Worm (Caenorhabditis elegans) whole organism, young adult: Measurements from ENCODE around the gene T28D6.6.

Experiments
- B0261.1 ChIP-seq: sonication (generic microtip); optimal IDR thresholded peaks from 2 replicates; lab custom pipeline; 2016; ENCODE audit warnings: mild to moderate bottlenecking, missing genetic modification characterization, moderate library complexity, missing compliant biosample characterization
- F10E7.11 ChIP-seq: sonication (generic microtip); optimal IDR thresholded peaks from 2 replicates; lab custom pipeline; 2017; ENCODE audit warnings: mild to moderate bottlenecking, missing genetic modification characterization, moderate library complexity, missing compliant biosample characterization
- F23B12.7 ChIP-seq: sonication (generic microtip); optimal IDR thresholded peaks from 2 replicates; lab custom pipeline; 2017; ENCODE audit warnings: missing genetic modification characterization, mild to moderate bottlenecking, missing compliant biosample characterization, antibody characterized with exemption, moderate library complexity; ENCODE audit not compliant: insufficient read depth
- F33H1.4 ChIP-seq: fragments of 200-800 bp; sonication (Bioruptor generic); IDR thresholded peaks from 2 replicates; pipeline ENCODE4 v1.3.6; 2022; ENCODE audit warnings: missing genetic modification reagents, missing genetic modification characterization, missing compliant biosample characterization
- F49E8.2 ChIP-seq: sonication (generic microtip); optimal IDR thresholded peaks from 3 replicates; lab custom pipeline; 2017; ENCODE audit warnings: missing genetic modification characterization, mild to moderate bottlenecking, missing compliant biosample characterization, antibody characterized with exemption, moderate library complexity; ENCODE audit not compliant: insufficient read depth
- F55B11.4 ChIP-seq: sonication (generic microtip); optimal IDR thresholded peaks from 2 replicates; lab custom pipeline; 2016; ENCODE audit warnings: missing compliant biosample characterization, missing genetic modification characterization, borderline replicate concordance; ENCODE audit not compliant: insufficient read depth
- F57A8.1 ChIP-seq: fragments of 200-800 bp; sonication (Bioruptor generic); optimal IDR thresholded peaks from 2 replicates; lab custom pipeline; 2018; ENCODE audit warnings: mild to moderate bottlenecking, missing genetic modification characterization, moderate library complexity, missing compliant biosample characterization
- F57C9.4 ChIP-seq: sonication (generic microtip); optimal IDR thresholded peaks from 2 replicates; lab custom pipeline; 2017; ENCODE audit warnings: mild to moderate bottlenecking, missing genetic modification characterization, missing compliant biosample characterization
- T26A5.8 ChIP-seq: sonication (generic microtip); optimal IDR thresholded peaks from 2 replicates; lab custom pipeline; 2016; ENCODE audit warnings: missing genetic modification characterization, missing compliant biosample characterization
- Y56A3A.18 ChIP-seq: fragments of 200-800 bp; sonication (Bioruptor generic); IDR thresholded peaks from 2 replicates; pipeline ENCODE4 v1.3.6; 2022; ENCODE audit warnings: missing genetic modification reagents, missing genetic modification characterization, missing compliant biosample characterization
- Y67H2A.10 ChIP-seq: fragments of 200-800 bp; sonication (Bioruptor generic); conservative IDR thresholded peaks from 2 replicates; pipeline ENCODE4 v1.3.6; 2022; ENCODE audit warnings: missing genetic modification reagents, missing genetic modification characterization, missing compliant biosample characterization
- Y79H2A.3 ChIP-seq: fragments of 200-800 bp; sonication (Bioruptor generic); conservative IDR thresholded peaks from 2 replicates; pipeline ENCODE4 v1.3.6; 2022; ENCODE audit warnings: missing genetic modification reagents, missing genetic modification characterization, missing compliant biosample characterization
- ZK185.1 ChIP-seq: sonication (generic microtip); optimal IDR thresholded peaks from 2 replicates; lab custom pipeline; 2016; ENCODE audit warnings: mild to moderate bottlenecking, missing genetic modification characterization, missing compliant biosample characterization; ENCODE audit not compliant: poor library complexity, severe bottlenecking
- athp-1 ChIP-seq: sonication (generic microtip); optimal IDR thresholded peaks from 2 replicates; lab custom pipeline; 2017; ENCODE audit warnings: mild to moderate bottlenecking, missing genetic modification characterization, missing compliant biosample characterization
- attf-3 ChIP-seq: fragments of 200-800 bp; sonication (Bioruptor generic); conservative IDR thresholded peaks from 2 replicates; pipeline ENCODE4 v1.3.6; 2022; ENCODE audit warnings: missing genetic modification reagents, missing genetic modification characterization, missing compliant biosample characterization
- attf-5 ChIP-seq: fragments of 200-800 bp; sonication (Bioruptor generic); optimal IDR thresholded peaks from 2 replicates; lab custom pipeline; 2018; ENCODE audit warnings: mild to moderate bottlenecking, missing genetic modification characterization, missing compliant biosample characterization
- bed-1 ChIP-seq: fragments of 200-800 bp; sonication (Bioruptor generic); IDR thresholded peaks from 2 replicates; pipeline ENCODE4 v1.3.6; 2022; ENCODE audit warnings: missing genetic modification reagents, missing genetic modification characterization, missing compliant biosample characterization
- cebp-1 ChIP-seq, 2 experiments: fragments of 200-800 bp in 1 of 2; sonication (Bioruptor generic) in 1 of 2; sonication (generic microtip) in 1 of 2; IDR thresholded peaks in 1 of 2; optimal IDR thresholded peaks in 1 of 2; 2 replicates each; pipeline versions ENCODE4 v1.3.6 to Lab custom; 2017 to 2022; ENCODE audit warnings: missing compliant biosample characterization in 2 of 2, missing genetic modification characterization in 2 of 2, mild to moderate bottlenecking in 1 of 2, missing genetic modification reagents in 1 of 2, moderate library complexity in 1 of 2
- ceh-91 ChIP-seq: fragments of 200-800 bp; sonication (Bioruptor generic); IDR thresholded peaks from 2 replicates; pipeline ENCODE4 v1.3.6; 2022; ENCODE audit warnings: missing genetic modification reagents, missing genetic modification characterization, missing compliant biosample characterization
- chd-7 ChIP-seq: sonication (generic microtip); optimal IDR thresholded peaks from 2 replicates; lab custom pipeline; 2016; ENCODE audit warnings: mild to moderate bottlenecking, missing genetic modification characterization, moderate library complexity, missing compliant biosample characterization
- dox-1 ChIP-seq: fragments of 200-800 bp; sonication (Bioruptor generic); IDR thresholded peaks from 2 replicates; pipeline ENCODE4 v1.3.6; 2022; ENCODE audit warnings: missing genetic modification reagents, missing genetic modification characterization, missing compliant biosample characterization
- gei-17 ChIP-seq: fragments of 200-800 bp; sonication (Bioruptor generic); optimal IDR thresholded peaks from 2 replicates; lab custom pipeline; 2018; ENCODE audit warnings: mild to moderate bottlenecking, missing genetic modification characterization, missing compliant biosample characterization
- hlh-12 ChIP-seq: sonication (generic microtip); optimal IDR thresholded peaks from 2 replicates; lab custom pipeline; 2016; ENCODE audit warnings: missing genetic modification characterization, missing compliant biosample characterization
- hmg-1.2 ChIP-seq: fragments of 200-800 bp; sonication (Bioruptor generic); IDR thresholded peaks from 2 replicates; pipeline ENCODE4 v1.3.6; 2022; ENCODE audit warnings: missing genetic modification reagents, missing genetic modification characterization, missing compliant biosample characterization
- hrde-1 ChIP-seq: sonication (generic microtip); optimal IDR thresholded peaks from 2 replicates; lab custom pipeline; 2016; ENCODE audit warnings: missing genetic modification characterization, mild to moderate bottlenecking, missing compliant biosample characterization, moderate library complexity, missing genotype, missing genetic modification reagents, borderline replicate concordance
- lin-26 ChIP-seq: fragments of 200-800 bp; sonication (Bioruptor generic); IDR thresholded peaks from 2 replicates; pipeline ENCODE4 v1.3.6; 2022; ENCODE audit warnings: missing genetic modification reagents, missing genetic modification characterization, missing compliant biosample characterization
- lsl-1 ChIP-seq: fragments of 200-800 bp; sonication (Bioruptor generic); optimal IDR thresholded peaks from 2 replicates; lab custom pipeline; 2018; ENCODE audit warnings: mild to moderate bottlenecking, missing genetic modification characterization, moderate library complexity, missing compliant biosample characterization
- lsy-27 ChIP-seq: sonication (generic microtip); optimal IDR thresholded peaks from 2 replicates; lab custom pipeline; 2017; ENCODE audit warnings: missing genetic modification characterization, mild to moderate bottlenecking, missing compliant biosample characterization, antibody characterized with exemption, missing genotype, borderline replicate concordance; ENCODE audit not compliant: insufficient read depth
- madf-3 ChIP-seq: fragments of 200-800 bp; sonication (Bioruptor generic); IDR thresholded peaks from 2 replicates; pipeline ENCODE4 v1.3.6; 2022; ENCODE audit warnings: missing genetic modification reagents, missing genetic modification characterization, missing compliant biosample characterization
- madf-8 ChIP-seq: fragments of 200-800 bp; sonication (Bioruptor generic); conservative IDR thresholded peaks from 2 replicates; pipeline ENCODE4 v1.3.6; 2022; ENCODE audit warnings: missing genetic modification reagents, missing genetic modification characterization, missing compliant biosample characterization
- nhr-120 ChIP-seq: fragments of 200-800 bp; sonication (Bioruptor generic); IDR thresholded peaks from 2 replicates; pipeline ENCODE4 v1.3.6; 2022; ENCODE audit warnings: missing genetic modification characterization, missing compliant biosample characterization
- nhr-179 ChIP-seq: sonication (generic microtip); optimal IDR thresholded peaks from 2 replicates; lab custom pipeline; 2016; ENCODE audit warnings: mild to moderate bottlenecking, missing genetic modification characterization, missing compliant biosample characterization
- nhr-27 ChIP-seq: fragments of 200-800 bp; sonication (Bioruptor generic); optimal IDR thresholded peaks from 2 replicates; lab custom pipeline; 2018; ENCODE audit warnings: mild to moderate bottlenecking, missing genetic modification characterization, moderate library complexity, missing compliant biosample characterization
- nhr-80 ChIP-seq: sonication (generic microtip); optimal IDR thresholded peaks from 2 replicates; lab custom pipeline; 2016; ENCODE audit warnings: missing genetic modification characterization, missing compliant biosample characterization
- nhr-90 ChIP-seq: sonication (generic microtip); optimal IDR thresholded peaks from 2 replicates; lab custom pipeline; 2016; ENCODE audit warnings: missing genotype, mild to moderate bottlenecking, missing genetic modification characterization, missing compliant biosample characterization
- pha-4 ChIP-seq: fragments of 150-350 bp; sonication (generic microtip); optimal IDR thresholded peaks from 2 replicates; lab custom pipeline; 2014; ENCODE audit warnings: missing biosample characterization, missing genetic modification reagents, missing genetic modification characterization
- rpc-1 ChIP-seq, 2 experiments: fragments of 150-350 bp in 1 of 2; sonication (generic microtip) in 1 of 2; optimal IDR thresholded peaks; 2 replicates each; lab custom pipeline; 2014 to 2018; ENCODE audit warnings: missing biosample characterization in 1 of 2, missing genetic modification characterization in 1 of 2, missing genetic modification reagents in 1 of 2, missing genotype in 1 of 2
- sea-2 ChIP-seq: fragments of 200-800 bp; sonication (Bioruptor generic); IDR thresholded peaks from 2 replicates; pipeline ENCODE4 v1.3.6; 2022; ENCODE audit warnings: missing genetic modification characterization, missing compliant biosample characterization
- tbx-9 ChIP-seq: sonication (generic microtip); optimal IDR thresholded peaks from 2 replicates; lab custom pipeline; 2016; ENCODE audit warnings: borderline replicate concordance, missing genetic modification characterization, inconsistent platforms, missing compliant biosample characterization
- zfh-2 ChIP-seq: fragments of 200-800 bp; sonication (Bioruptor generic); conservative IDR thresholded peaks from 2 replicates; pipeline ENCODE4 v1.3.6; 2022; ENCODE audit warnings: missing genetic modification reagents, missing genetic modification characterization, missing compliant biosample characterization
- zim-3 ChIP-seq: sonication (generic microtip); optimal IDR thresholded peaks from 2 replicates; lab custom pipeline; 2017; ENCODE audit warnings: mild to moderate bottlenecking, missing genetic modification characterization, moderate library complexity, missing compliant biosample characterization

Gene T28D6.6

DNA sequence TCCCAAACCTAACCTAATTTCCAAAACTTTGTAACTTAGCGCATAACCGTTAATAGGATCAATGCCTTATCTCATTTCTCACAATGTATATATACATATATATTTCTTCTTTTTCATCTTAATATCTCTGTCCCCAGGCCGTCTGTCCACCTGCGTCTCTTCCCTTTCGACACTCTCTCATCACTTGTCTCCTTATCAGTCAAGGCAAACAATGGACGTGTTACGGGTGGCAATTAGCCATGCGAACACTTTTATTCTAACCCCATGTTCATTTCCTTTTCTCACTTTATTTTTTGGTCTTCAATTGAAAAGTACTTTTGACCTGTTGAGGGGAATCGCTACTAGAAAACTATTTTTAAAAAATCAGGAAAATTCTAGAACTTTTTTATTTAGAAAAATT lies 14.5 kb upstream of the T28D6.6 start:
- TF ChIP-seq sea-2 (GFP tag; lab: Robert Waterston, UW): no peak
- TF ChIP-seq hmg-1.2 (GFP tag; lab: Robert Waterston, UW): peak; percentile 71; the same call in 1 of the 2 replicates
- TF ChIP-seq athp-1: no peak
- peak; percentile 27 for TF ChIP-seq nhr-80 (tag; lab: Kevin White, UChicago)
- TF ChIP-seq, all 124 proteins: peak for 2

DNA sequence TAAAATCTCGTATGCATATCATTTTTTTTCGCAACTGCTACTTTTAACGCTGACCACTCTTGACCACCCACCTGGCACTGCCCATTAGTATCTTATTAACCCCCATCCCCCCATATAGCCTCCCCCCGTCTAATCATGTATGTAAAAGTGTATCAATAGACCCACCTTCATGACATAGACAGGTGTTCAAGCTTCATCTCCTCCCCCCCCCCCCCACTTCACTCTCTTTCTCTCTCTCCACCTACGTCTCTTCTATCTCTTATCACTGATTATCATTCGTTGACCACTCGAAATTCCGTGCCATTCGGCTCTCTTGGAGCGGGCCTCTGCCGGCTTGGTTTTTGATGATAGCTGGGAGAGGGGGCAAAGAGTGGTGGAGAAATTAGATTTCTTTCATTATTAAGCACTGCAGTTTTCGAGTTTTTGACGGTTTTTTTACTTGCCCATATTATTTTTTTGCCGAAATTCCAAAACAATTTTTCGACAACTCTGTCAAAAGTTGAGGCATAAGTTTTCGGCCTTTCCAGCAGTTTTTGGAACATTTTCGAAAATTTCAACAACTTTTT lies 12.9 kb upstream of the T28D6.6 start:
- TF ChIP-seq zfh-2 (GFP tag; lab: Robert Waterston, UW): 0 out of 2 replicates have a peak, but pooled peaks have one; percentile 6
- no peak for TF ChIP-seq chd-7 (tag; lab: Kevin White, UChicago)

DNA sequence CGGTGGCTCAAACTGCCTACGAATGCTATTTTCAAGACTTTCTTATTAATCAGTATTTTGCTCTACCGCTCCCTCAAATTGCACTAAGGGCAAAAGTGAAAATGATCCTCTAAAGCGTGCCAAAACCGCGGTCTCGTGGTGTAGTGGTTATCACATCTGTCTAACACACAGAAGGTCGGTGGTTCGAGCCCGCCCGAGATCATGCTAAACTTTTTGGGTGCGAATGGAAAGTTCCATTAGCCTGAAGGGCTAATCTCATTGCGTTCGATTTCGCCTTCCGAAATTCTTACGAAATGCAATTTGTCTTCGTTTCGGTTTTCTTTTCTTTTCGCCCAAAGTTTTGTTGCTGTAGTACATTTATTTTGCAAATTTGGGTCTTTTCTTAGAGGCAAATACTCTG lies 10.6 kb upstream of the T28D6.6 start:
- TF ChIP-seq F55B11.4 (tag; lab: Kevin White, UChicago) (no peak), ceh-91 (no peak), cebp-1 (GFP tag; IDR thresholded peaks at IDR 0.05; lab: Robert Waterston, UW) (no peak), cebp-1 (tag; optimal IDR thresholded peaks at IDR 0.05; lab: Kevin White, UChicago) (peak; percentile 50), ZK185.1 (tag; lab: Kevin White, UChicago) (peak; percentile 16), zim-3 (tag; lab: Kevin White, UChicago) (no peak), athp-1 (no peak), madf-8 (GFP tag; lab: Robert Waterston, UW) (no peak), Y56A3A.18 (0 out of 2 replicates have a peak, but pooled peaks have one; percentile 17), rpc-1 (optimal IDR thresholded peaks at IDR 0.05; lab: Kevin White, UChicago) (peak; percentile 65), rpc-1 (tag; optimal IDR thresholded peaks at IDR 0.05; lab: Kevin White, UChicago) (peak; percentile 72), F57A8.1 (GFP tag; lab: Kevin White, UChicago) (no peak), F10E7.11 (no peak), nhr-90 (tag; lab: Kevin White, UChicago) (peak; percentile 15), nhr-27 (no peak), F33H1.4 (0 out of 2 replicates have a peak, but pooled peaks have one; percentile 23), madf-3 (GFP tag; lab: Robert Waterston, UW) (no peak), B0261.1 (tag; lab: Kevin White, UChicago) (peak; percentile 63), pha-4 (no peak), Y67H2A.10 (GFP tag; lab: Robert Waterston, UW) (no peak), zfh-2 (GFP tag; lab: Robert Waterston, UW) (no peak), Y79H2A.3 (GFP tag; lab: Robert Waterston, UW) (no peak), lsy-27 (tag; lab: Kevin White, UChicago) (peak; percentile 58), bed-1 (no peak), gei-17 (GFP tag; lab: Kevin White, UChicago) (no peak), attf-3 (GFP tag; lab: Robert Waterston, UW) (no peak), lin-26 (GFP tag; lab: Robert Waterston, UW) (peak; percentile 81), attf-5 (peak; percentile 3), tbx-9 (tag; lab: Kevin White, UChicago) (no peak), hmg-1.2 (GFP tag; lab: Robert Waterston, UW) (peak; percentile 41; the same call in 1 of the 2 replicates), F49E8.2 (tag; lab: Kevin White, UChicago) (peak; percentile 30), F23B12.7 (no peak), F57C9.4 (tag; lab: Kevin White, UChicago) (no peak), T26A5.8 (tag; lab: Kevin White, UChicago) (no peak), nhr-80 (tag; lab: Kevin White, UChicago) (no peak), dox-1 (GFP tag; lab: Robert Waterston, UW) (peak; percentile 54; the same call in 1 of the 2 replicates), nhr-120 (GFP tag; lab: Robert Waterston, UW) (no peak), lsl-1 (GFP tag; lab: Kevin White, UChicago) (peak; percentile 17), hrde-1 (tag; lab: Kevin White, UChicago) (no peak), hlh-12 (tag; lab: Kevin White, UChicago) (no peak), nhr-179 (no peak)
